Fruit fly (Drosophila melanogaster) whole organism, adult: ENCODE measurements around the gene Dred.

ENCODE experiments used
- CG11617 ChIP-seq: fragments of 200-800 bp; sonication (Bioruptor generic); optimal IDR thresholded peaks from 2 replicates; lab custom pipeline; 2017; ENCODE audit warnings: mild to moderate bottlenecking, missing biosample characterization, missing genetic modification reagents, missing genetic modification characterization
- CG12768 ChIP-seq: fragments of 200-800 bp; sonication (Bioruptor generic); optimal IDR thresholded peaks from 2 replicates; lab custom pipeline; 2017; ENCODE audit warnings: missing biosample characterization, missing genetic modification characterization, mild to moderate bottlenecking, moderate library complexity, missing genetic modification reagents
- CG14711 ChIP-seq: fragments of 200-800 bp; sonication (Bioruptor generic); optimal IDR thresholded peaks from 2 replicates; lab custom pipeline; 2018; ENCODE audit warnings: missing biosample characterization, mild to moderate bottlenecking, missing genetic modification characterization, moderate library complexity
- CG1620 ChIP-seq: fragments of 200-800 bp; sonication (Bioruptor generic); optimal IDR thresholded peaks from 2 replicates; lab custom pipeline; 2016; ENCODE audit warnings: missing biosample characterization, missing genetic modification characterization
- CG33017 ChIP-seq: fragments of 200-800 bp; sonication (Bioruptor generic); optimal IDR thresholded peaks from 2 replicates; lab custom pipeline; 2018; ENCODE audit warnings: missing biosample characterization, mild to moderate bottlenecking, missing genetic modification characterization, moderate library complexity
- CG5204 ChIP-seq: fragments of 200-800 bp; sonication (Bioruptor generic); optimal IDR thresholded peaks from 2 replicates; lab custom pipeline; 2016; ENCODE audit warnings: missing biosample characterization, missing genetic modification characterization
- CG7045 ChIP-seq: fragments of 200-800 bp; sonication (Bioruptor generic); optimal IDR thresholded peaks from 2 replicates; lab custom pipeline; 2017; ENCODE audit warnings: missing biosample characterization, mild to moderate bottlenecking, missing genetic modification characterization
- CG7101 ChIP-seq: fragments of 200-800 bp; sonication (Bioruptor generic); optimal IDR thresholded peaks from 2 replicates; lab custom pipeline; 2018; ENCODE audit warnings: missing biosample characterization, mild to moderate bottlenecking, missing genetic modification characterization, moderate library complexity
- Clk ChIP-seq: fragments of 200-800 bp; sonication (Bioruptor generic); optimal IDR thresholded peaks from 2 replicates; lab custom pipeline; 2017; ENCODE audit warnings: missing biosample characterization, missing genetic modification characterization
- Crg-1 ChIP-seq: fragments of 200-800 bp; sonication (Bioruptor generic); optimal IDR thresholded peaks from 2 replicates; lab custom pipeline; 2016; ENCODE audit warnings: missing biosample characterization, missing genetic modification characterization
- Hr96 ChIP-seq: fragments of 200-800 bp; sonication (Bioruptor generic); optimal IDR thresholded peaks from 2 replicates; lab custom pipeline; 2016; ENCODE audit warnings: missing biosample characterization, missing genetic modification characterization
- Mnt ChIP-seq: fragments of 200-800 bp; sonication (Bioruptor generic); optimal IDR thresholded peaks from 2 replicates; lab custom pipeline; 2016; ENCODE audit warnings: missing biosample characterization, mild to moderate bottlenecking, missing genetic modification characterization
- bab1 ChIP-seq: fragments of 200-800 bp; sonication (Bioruptor generic); optimal IDR thresholded peaks from 3 replicates; lab custom pipeline; 2019; ENCODE audit warnings: missing biosample characterization, mild to moderate bottlenecking, missing genetic modification characterization, moderate library complexity
- cic ChIP-seq: fragments of 200-800 bp; sonication (Bioruptor generic); optimal IDR thresholded peaks from 2 replicates; lab custom pipeline; 2017; ENCODE audit warnings: missing biosample characterization, mild to moderate bottlenecking, missing genetic modification characterization, moderate library complexity
- cnc ChIP-seq, 2 experiments: fragments of >200 bp; optimal IDR thresholded peaks; 2 replicates each; lab custom pipeline; 2017
- kay ChIP-seq: fragments of 200-800 bp; sonication (Bioruptor generic); peaks from one replicate; lab custom pipeline; 2016; ENCODE audit warnings: missing biosample characterization, missing genetic modification characterization, borderline replicate concordance
- ovo ChIP-seq: fragments of 200-800 bp; sonication (Bioruptor generic); optimal IDR thresholded peaks from 2 replicates; lab custom pipeline; 2016; ENCODE audit warnings: missing biosample characterization, missing genetic modification characterization
- pad ChIP-seq: fragments of 200-800 bp; sonication (Bioruptor generic); optimal IDR thresholded peaks from 3 replicates; lab custom pipeline; 2017; ENCODE audit warnings: missing biosample characterization, missing genetic modification characterization, mild to moderate bottlenecking, moderate library complexity, missing genetic modification reagents
- tj ChIP-seq: fragments of 200-800 bp; sonication (Bioruptor generic); optimal IDR thresholded peaks from 3 replicates; lab custom pipeline; 2017; ENCODE audit warnings: missing biosample characterization, mild to moderate bottlenecking, missing genetic modification characterization, moderate library complexity
- toe ChIP-seq: fragments of 200-800 bp; sonication (Bioruptor generic); optimal IDR thresholded peaks from 2 replicates; lab custom pipeline; 2016; ENCODE audit warnings: missing biosample characterization, missing genetic modification characterization

Gene Dred

DNA sequence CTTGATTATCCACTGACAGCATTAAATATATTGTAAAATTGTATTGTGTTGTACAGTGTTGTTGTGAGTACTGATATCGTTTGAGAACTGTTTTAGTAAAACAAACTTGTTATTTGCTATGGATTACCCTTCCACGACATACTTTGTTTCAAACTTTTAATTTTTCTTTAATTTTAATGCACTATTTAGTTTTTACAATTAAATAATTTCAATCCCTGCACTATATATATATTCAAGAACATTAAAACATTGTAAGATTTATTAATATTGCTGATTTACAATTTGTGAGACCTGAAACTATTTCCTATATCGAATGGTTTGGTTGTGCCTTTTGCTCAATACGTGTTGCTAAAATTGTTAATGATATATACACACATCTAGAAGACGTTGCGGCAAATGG lies at the start of gene Dred, which contains the start of gene CG46434:
TSS of gene Dred (minus strand) at position 101 of the 400 bp plus-strand sequence.
TSS of gene CG46434 (minus strand) at position 101 of the 400 bp plus-strand sequence.
- TF ChIP-seq tj (GFP tag; lab: Kevin White, UChicago) (no peak), CG12768 (GFP tag; lab: Kevin White, UChicago) (no peak), pad (GFP tag; lab: Kevin White, UChicago) (no peak), Mnt (no peak), CG11617 (GFP tag; lab: Kevin White, UChicago) (no peak), CG14711 (tag; lab: Kevin White, UChicago) (no peak), Hr96 (GFP tag; lab: Kevin White, UChicago) (no peak), cic (GFP tag; lab: Kevin White, UChicago) (no peak), bab1 (no peak), CG7101 (no peak), CG33017 (tag; lab: Kevin White, UChicago) (no peak), cnc (optimal IDR thresholded peaks at IDR 0.05; lab: Kevin White, UChicago) (no peak), Crg-1 (GFP tag; lab: Kevin White, UChicago) (no peak), toe (GFP tag; lab: Kevin White, UChicago) (no peak), Clk (GFP tag; lab: Kevin White, UChicago) (no peak), kay (GFP tag; lab: Kevin White, UChicago) (no peak), CG7045 (GFP tag; lab: Kevin White, UChicago) (no peak)

DNA sequence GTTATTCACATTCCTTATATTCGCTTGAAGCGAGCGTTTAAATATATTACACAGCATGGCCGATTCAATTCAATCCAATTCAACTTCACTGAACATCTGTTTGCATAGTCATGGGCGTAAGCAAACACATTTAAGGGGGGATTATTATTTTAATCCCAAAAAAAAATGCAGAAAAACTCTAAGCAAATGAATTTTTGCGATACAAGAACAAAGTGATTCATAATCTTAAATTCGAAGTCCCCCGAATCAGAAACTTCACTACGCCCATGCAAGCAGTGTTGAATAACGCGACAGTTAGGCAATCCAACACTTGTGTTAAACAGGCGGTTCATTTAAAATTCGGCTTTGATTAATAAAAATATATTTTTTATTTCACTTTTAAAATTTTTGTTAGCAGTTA lies 46.4 kb upstream of the Dred start, which contains the start of gene CG14100:
TSS of gene CG14100 (minus strand) at position 103 of the 400 bp plus-strand sequence.
- TF ChIP-seq bab1 (peak; percentile 100), Crg-1 (GFP tag; lab: Kevin White, UChicago) (peak; percentile 100), CG12768 (GFP tag; lab: Kevin White, UChicago) (peak; percentile 100), CG1620 (GFP tag; lab: Kevin White, UChicago) (peak; percentile 100), CG5204 (GFP tag; lab: Kevin White, UChicago) (peak; percentile 100), Clk (GFP tag; lab: Kevin White, UChicago) (peak; percentile 100), CG11617 (GFP tag; lab: Kevin White, UChicago) (peak; percentile 100), toe (GFP tag; lab: Kevin White, UChicago) (peak; percentile 100), pad (GFP tag; lab: Kevin White, UChicago) (peak; percentile 98), CG33017 (tag; lab: Kevin White, UChicago) (peak; percentile 100), ovo (peak; percentile 100), Hr96 (GFP tag; lab: Kevin White, UChicago) (peak; percentile 100), kay (GFP tag; lab: Kevin White, UChicago) (peak; percentile 100), cnc (optimal IDR thresholded peaks at IDR 0.05; lab: Kevin White, UChicago) (no peak), Mnt (peak; percentile 100), cic (GFP tag; lab: Kevin White, UChicago) (peak; percentile 98), tj (GFP tag; lab: Kevin White, UChicago) (peak; percentile 98), CG7101 (peak; percentile 100), CG14711 (tag; lab: Kevin White, UChicago) (peak; percentile 100), CG7045 (GFP tag; lab: Kevin White, UChicago) (peak; percentile 100)

DNA sequence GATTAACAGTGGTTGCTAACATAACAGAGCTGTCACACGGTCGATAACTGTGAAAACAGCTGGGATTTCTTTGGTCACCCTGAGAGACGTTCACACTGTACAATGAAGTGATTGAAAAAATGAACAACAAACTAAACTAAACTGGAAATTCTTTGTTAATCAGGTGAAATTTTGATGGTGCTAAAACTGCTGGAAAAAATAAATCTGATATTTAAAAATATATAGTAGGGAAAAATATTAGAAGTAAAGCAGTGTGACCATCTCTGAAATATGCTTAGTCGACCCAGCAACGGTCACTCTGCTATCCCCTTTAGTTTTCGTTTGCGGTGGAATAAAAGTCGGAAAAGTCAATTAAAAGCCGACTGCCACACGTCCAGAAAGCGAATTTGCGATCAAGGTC lies 42.0 kb upstream of the Dred start, which contains the start of the genes CG9231 and CG9330:
TSS of gene CG9231 (minus strand) at position 25 of the 400 bp plus-strand sequence.
TSS of gene CG9330 (plus strand) at position 275 of the 400 bp plus-strand sequence.
- TF ChIP-seq bab1: peak; percentile 72
- peak; percentile 15 for TF ChIP-seq CG11617 (GFP tag; lab: Kevin White, UChicago)
- TF ChIP-seq Hr96 (GFP tag; lab: Kevin White, UChicago): no peak
- peak; percentile 10 for TF ChIP-seq toe (GFP tag; lab: Kevin White, UChicago)
- TF ChIP-seq CG5204 (GFP tag; lab: Kevin White, UChicago): peak; percentile 38
- peak; percentile 46 for TF ChIP-seq CG33017 (tag; lab: Kevin White, UChicago)
- no peak for TF ChIP-seq ovo
- no peak for TF ChIP-seq CG14711 (tag; lab: Kevin White, UChicago)
- peak; percentile 28 for TF ChIP-seq tj (GFP tag; lab: Kevin White, UChicago)
- TF ChIP-seq CG1620 (GFP tag; lab: Kevin White, UChicago): peak; percentile 14
- no peak for TF ChIP-seq Crg-1 (GFP tag; lab: Kevin White, UChicago)
- no peak for TF ChIP-seq cic (GFP tag; lab: Kevin White, UChicago)
- TF ChIP-seq kay (GFP tag; lab: Kevin White, UChicago): no peak
- TF ChIP-seq pad (GFP tag; lab: Kevin White, UChicago): no peak
- TF ChIP-seq cnc (optimal IDR thresholded peaks at IDR 0.05; lab: Kevin White, UChicago): no peak
- peak; percentile 33 for TF ChIP-seq CG7101
- TF ChIP-seq Mnt: peak; percentile 45

- TF ChIP-seq cnc (optimal IDR thresholded peaks at IDR 0.05; lab: Kevin White, UChicago) (no peak), toe (GFP tag; lab: Kevin White, UChicago) (no peak), Hr96 (GFP tag; lab: Kevin White, UChicago) (no peak), CG7101 (no peak), pad (GFP tag; lab: Kevin White, UChicago) (no peak), CG33017 (tag; lab: Kevin White, UChicago) (no peak), Crg-1 (GFP tag; lab: Kevin White, UChicago) (no peak), CG7045 (GFP tag; lab: Kevin White, UChicago) (no peak), CG14711 (tag; lab: Kevin White, UChicago) (no peak), CG5204 (GFP tag; lab: Kevin White, UChicago) (no peak)
These were observed 40.4 kb upstream of the Dred start, which contains the start of gene Shal for dm6 chr3L:19584369-19584915. TSS of gene Shal (minus strand) at chr3L:19584568.

- no peak for TF ChIP-seq CG7045 (GFP tag; lab: Kevin White, UChicago)
- TF ChIP-seq cic (GFP tag; lab: Kevin White, UChicago): no peak
- TF ChIP-seq Clk (GFP tag; lab: Kevin White, UChicago): no peak
- no peak for TF ChIP-seq Crg-1 (GFP tag; lab: Kevin White, UChicago)
- TF ChIP-seq toe (GFP tag; lab: Kevin White, UChicago): no peak
- TF ChIP-seq kay (GFP tag; lab: Kevin White, UChicago): no peak
- no peak for TF ChIP-seq bab1
- no peak for TF ChIP-seq CG14711 (tag; lab: Kevin White, UChicago)
These were observed 36.8 kb upstream of the Dred start for dm6 chr3L:19580709-19581227.
